Worm (Caenorhabditis elegans): Measurements from ENCODE around the gene nspb-8.

- TF ChIP-seq unc-130 (GFP tag; optimal IDR thresholded peaks at IDR 0.05) (no peak), nhr-27 (tag; optimal IDR thresholded peaks at IDR 0.05) (no peak), F33H1.4 (GFP tag; IDR thresholded peaks at IDR 0.05) (no peak), aptf-3 (GFP tag; IDR thresholded peaks at IDR 0.05) (no peak), Y53F4B.3 (GFP tag; IDR thresholded peaks at IDR 0.05) (no peak), tbp1 (GFP tag; optimal IDR thresholded peaks at IDR 0.05) (no peak), nhr-120 (GFP tag; IDR thresholded peaks at IDR 0.05) (no peak), nhr-179 (tag; optimal IDR thresholded peaks at IDR 0.05) (no peak), mcd-1 (GFP tag; IDR thresholded peaks at IDR 0.05) (no peak), K11D2.4 (GFP tag; IDR thresholded peaks at IDR 0.05) (no peak), efl-1 (GFP tag; optimal IDR thresholded peaks at IDR 0.05) (no peak), ama-1 (optimal IDR thresholded peaks at IDR 0.05) (no peak), ama-1 (GFP tag; optimal IDR thresholded peaks at IDR 0.05) (no peak), athp-1 (tag; optimal IDR thresholded peaks at IDR 0.05) (no peak), mel-28 (tag; optimal IDR thresholded peaks at IDR 0.05; ENCODE audit: borderline replicate concordance) (no peak)
Measured at ce11 chrII:14580549-14580948, at the start of gene nspb-8, which contains the start of gene nspb-9.

Measured in whole organism, young adult.